Fruit fly (Drosophila melanogaster): ENCODE measurements around the gene CG4950.

- TF ChIP-seq D1 (tag; optimal IDR thresholded peaks at IDR 0.05) (no peak), Pif1B (GFP tag; optimal IDR thresholded peaks at IDR 0.05) (no peak), gl (tag; optimal IDR thresholded peaks at IDR 0.05) (no peak)
Measured at dm6 chr3L:16269092-16269491, 1.1 kb upstream of the CG4950 start, which contains the start of gene CG13068.
